Fruit fly (Drosophila melanogaster) Kc167 (cell line): Measurements from ENCODE around the gene Crag.

Experiments
- Myc ChIP-seq: fragments of >200 bp; optimal IDR thresholded peaks from 2 replicates; lab custom pipeline; 2017; ENCODE audit warnings: missing external identifiers
- Sin3A ChIP-seq: fragments of >200 bp; optimal IDR thresholded peaks from 2 replicates; lab custom pipeline; 2018; ENCODE audit warnings: missing external identifiers
- h ChIP-seq: fragments of >200 bp; optimal IDR thresholded peaks from 3 replicates; lab custom pipeline; 2018; ENCODE audit warnings: missing external identifiers
- insv ChIP-seq: fragments of >200 bp; optimal IDR thresholded peaks from 3 replicates; lab custom pipeline; 2018; ENCODE audit warnings: missing external identifiers
- psq ChIP-seq: fragments of >200 bp; optimal IDR thresholded peaks from 2 replicates; lab custom pipeline; 2017; ENCODE audit warnings: missing external identifiers

DNA sequence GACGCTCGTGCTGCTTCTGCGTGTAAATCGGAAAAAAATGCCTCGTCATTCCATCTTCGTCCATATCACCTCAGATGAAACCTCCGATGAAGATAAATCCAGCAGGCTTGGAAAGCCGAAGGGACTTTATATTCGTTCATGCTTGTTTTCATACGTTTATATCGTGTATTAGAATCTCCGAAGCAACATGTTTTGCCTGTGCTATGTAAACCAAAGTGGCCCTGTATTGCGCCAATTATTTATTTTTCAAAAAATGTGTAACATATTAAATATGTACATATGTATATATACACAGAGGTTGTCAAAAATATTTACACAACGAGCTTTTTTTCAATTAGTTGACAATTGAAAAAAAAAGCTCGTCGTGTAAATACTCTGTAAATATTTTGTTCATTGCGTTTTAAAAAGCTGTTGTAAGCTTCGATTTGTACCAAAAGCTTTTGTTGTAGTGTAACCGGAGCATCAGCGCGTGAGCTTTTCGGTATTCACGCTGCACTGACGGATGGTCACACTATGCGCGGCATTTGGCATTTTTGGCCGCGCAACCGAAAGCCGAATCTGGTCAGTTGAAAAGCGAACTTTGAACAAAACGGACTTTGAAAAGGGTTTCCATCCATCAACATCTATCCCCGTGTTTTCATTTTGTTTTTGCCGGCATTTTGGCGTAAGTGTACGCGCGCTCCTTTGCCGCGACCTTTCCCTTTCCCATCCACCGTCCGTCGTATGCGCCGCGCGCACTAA lies 17.9 kb upstream of the Crag start, which contains the start of gene CG12065:
- TF ChIP-seq insv (lab: Kevin White, UChicago) (no peak), psq (lab: Kevin White, UChicago) (no peak), Myc (no peak), h (lab: Kevin White, UChicago) (no peak), Sin3A (lab: Kevin White, UChicago) (no peak)
